Worm (Caenorhabditis elegans) whole organism, L4 larva: Measurements from ENCODE around the gene F09C8.1.

Experiments
- F37D6.2 ChIP-seq: sonication (generic microtip); optimal IDR thresholded peaks from 2 replicates; lab custom pipeline; 2016; ENCODE audit warnings: mild to moderate bottlenecking, missing genetic modification characterization, missing compliant biosample characterization
- F49E8.2 ChIP-seq: sonication (generic microtip); optimal IDR thresholded peaks from 2 replicates; lab custom pipeline; 2016; ENCODE audit warnings: missing compliant biosample characterization, mild to moderate bottlenecking, missing genetic modification characterization, borderline replicate concordance
- T20F7.1 ChIP-seq: fragments of 200-800 bp; sonication (Bioruptor generic); optimal IDR thresholded peaks from 2 replicates; lab custom pipeline; 2018; ENCODE audit warnings: mild to moderate bottlenecking, missing genetic modification characterization, missing compliant biosample characterization
- T26A8.4 ChIP-seq: fragments of 200-800 bp; sonication (Bioruptor generic); IDR thresholded peaks from 2 replicates; pipeline ENCODE4 v1.3.6; 2022; ENCODE audit warnings: missing genetic modification characterization, missing compliant biosample characterization
- aha-1 ChIP-seq: fragments of 150-350 bp; peaks from one replicate; lab custom pipeline; 2014; ENCODE audit warnings: missing biosample characterization, missing genetic modification characterization
- ama-1 ChIP-seq: fragments of 150-350 bp; optimal IDR thresholded peaks from 2 replicates; lab custom pipeline; 2014; ENCODE audit warnings: inconsistent platforms, mixed read lengths
- arid-1 ChIP-seq: fragments of 200-800 bp; sonication (Bioruptor generic); conservative IDR thresholded peaks from 2 replicates; pipeline ENCODE4 v1.3.6; 2022; ENCODE audit warnings: missing genetic modification reagents, missing genetic modification characterization, missing compliant biosample characterization
- ceh-28 ChIP-seq: fragments of 150-350 bp; optimal IDR thresholded peaks from 2 replicates; lab custom pipeline; 2014; ENCODE audit warnings: missing biosample characterization, missing genetic modification reagents, missing genetic modification characterization
- ceh-44 ChIP-seq: fragments of 200-800 bp; sonication (Bioruptor generic); IDR thresholded peaks from 2 replicates; pipeline ENCODE4 v1.3.6; 2022; ENCODE audit warnings: missing genetic modification reagents, missing genetic modification characterization, missing compliant biosample characterization
- ceh-82 ChIP-seq: sonication (generic microtip); optimal IDR thresholded peaks from 2 replicates; lab custom pipeline; 2017; ENCODE audit warnings: missing biosample characterization, missing genetic modification characterization
- daf-12 ChIP-seq: fragments of 150-350 bp; optimal IDR thresholded peaks from 2 replicates; lab custom pipeline; 2014; ENCODE audit warnings: missing biosample characterization, missing genetic modification reagents, missing genetic modification characterization
- daf-16 ChIP-seq, 3 experiments: sonication (generic microtip); optimal IDR thresholded peaks; 2 replicates each; lab custom pipeline; 2016 to 2017; ENCODE audit warnings: missing genetic modification characterization in 3 of 3, missing genetic modification reagents in 3 of 3, mild to moderate bottlenecking in 2 of 3, missing compliant biosample characterization in 2 of 3, missing biosample characterization in 1 of 3, moderate library complexity in 1 of 3
- daf-19 ChIP-seq: fragments of 200-800 bp; sonication (Bioruptor generic); conservative IDR thresholded peaks from 2 replicates; pipeline ENCODE4 v1.3.6; 2022; ENCODE audit warnings: missing genetic modification characterization, missing compliant biosample characterization
- dmd-6 ChIP-seq: fragments of 200-800 bp; sonication (Bioruptor generic); IDR thresholded peaks from 2 replicates; pipeline ENCODE4 v1.3.6; 2022; ENCODE audit warnings: missing genetic modification reagents, missing genetic modification characterization, missing compliant biosample characterization
- dmd-8 ChIP-seq: fragments of 200-800 bp; sonication (Bioruptor generic); IDR thresholded peaks from 2 replicates; pipeline ENCODE4 v1.3.6; 2022; ENCODE audit warnings: missing genetic modification characterization, missing compliant biosample characterization
- dpl-1 ChIP-seq: fragments of 150-350 bp; optimal IDR thresholded peaks from 2 replicates; lab custom pipeline; 2014; ENCODE audit warnings: missing biosample characterization, missing genetic modification reagents, missing genetic modification characterization
- dve-1 ChIP-seq: sonication (generic microtip); optimal IDR thresholded peaks from 2 replicates; lab custom pipeline; 2017; ENCODE audit warnings: antibody characterized with exemption, mild to moderate bottlenecking, missing genetic modification characterization, missing compliant biosample characterization; ENCODE audit not compliant: insufficient read depth
- egl-27 ChIP-seq: sonication (generic microtip); optimal IDR thresholded peaks from 3 replicates; lab custom pipeline; 2017; ENCODE audit warnings: missing biosample characterization, missing genetic modification reagents, missing genetic modification characterization
- egl-43 ChIP-seq: fragments of 200-800 bp; sonication (Bioruptor generic); IDR thresholded peaks from 2 replicates; pipeline ENCODE4 v1.3.6; 2022; ENCODE audit warnings: missing genetic modification reagents, missing genetic modification characterization, missing compliant biosample characterization
- hif-1 ChIP-seq, 2 experiments: sonication (generic microtip); optimal IDR thresholded peaks; 2 replicates each; lab custom pipeline; 2016 to 2017; ENCODE audit warnings: missing compliant biosample characterization in 2 of 2, missing genetic modification characterization in 2 of 2, missing genetic modification reagents in 2 of 2, missing genotype in 2 of 2, mild to moderate bottlenecking in 1 of 2
- hlh-11 ChIP-seq: fragments of 200-800 bp; sonication (Bioruptor generic); optimal IDR thresholded peaks from 2 replicates; lab custom pipeline; 2018; ENCODE audit warnings: mild to moderate bottlenecking, missing genetic modification characterization, missing compliant biosample characterization
- hmg-1.1 ChIP-seq: fragments of 200-800 bp; sonication (Bioruptor generic); IDR thresholded peaks from 2 replicates; pipeline ENCODE4 v1.3.6; 2022; ENCODE audit warnings: missing genetic modification reagents, missing genetic modification characterization, missing compliant biosample characterization
- lin-1 ChIP-seq: fragments of 200-800 bp; sonication (Bioruptor generic); IDR thresholded peaks from 2 replicates; pipeline ENCODE4 v1.3.6; 2022; ENCODE audit warnings: missing genetic modification reagents, missing genetic modification characterization, missing compliant biosample characterization
- lin-13 ChIP-seq: fragments of 150-350 bp; optimal IDR thresholded peaks from 2 replicates; lab custom pipeline; 2014; ENCODE audit warnings: missing biosample characterization, missing genetic modification reagents, missing genetic modification characterization
- lin-15B ChIP-seq: fragments of 150-350 bp; sonication (generic microtip); optimal IDR thresholded peaks from 3 replicates; lab custom pipeline; 2014; ENCODE audit warnings: missing biosample characterization, missing genetic modification characterization
- lin-38 ChIP-seq: fragments of 200-800 bp; sonication (Bioruptor generic); IDR thresholded peaks from 2 replicates; pipeline ENCODE4 v1.3.6; 2022; ENCODE audit warnings: missing genetic modification reagents, missing genetic modification characterization, missing compliant biosample characterization
- lsy-2 ChIP-seq, 2 experiments: fragments of 150-350 bp in 1 of 2; sonication (generic microtip) in 1 of 2; optimal IDR thresholded peaks; 2 replicates each; lab custom pipeline; 2014 to 2017; ENCODE audit warnings: missing biosample characterization in 2 of 2, missing genetic modification characterization in 2 of 2
- madf-9 ChIP-seq: fragments of 200-800 bp; sonication (Bioruptor generic); conservative IDR thresholded peaks from 2 replicates; pipeline ENCODE4 v1.3.6; 2022; ENCODE audit warnings: missing genetic modification reagents, missing genetic modification characterization, missing compliant biosample characterization
- mdl-1 ChIP-seq, 2 experiments: fragments of 150-350 bp in 1 of 2; sonication (generic microtip) in 1 of 2; optimal IDR thresholded peaks; 2 replicates each; lab custom pipeline; 2014 to 2017; ENCODE audit warnings: missing biosample characterization in 2 of 2, missing genetic modification characterization in 2 of 2
- mes-2 ChIP-seq: sonication (generic microtip); optimal IDR thresholded peaks from 2 replicates; lab custom pipeline; 2016; ENCODE audit warnings: missing genotype, mild to moderate bottlenecking, missing genetic modification characterization, missing compliant biosample characterization; ENCODE audit not compliant: poor library complexity, severe bottlenecking
- nhr-10 ChIP-seq: fragments of 150-350 bp; optimal IDR thresholded peaks from 2 replicates; lab custom pipeline; 2014; ENCODE audit warnings: missing biosample characterization, missing genetic modification characterization
- nhr-11 ChIP-seq: fragments of 150-350 bp; optimal IDR thresholded peaks from 2 replicates; lab custom pipeline; 2014; ENCODE audit warnings: missing biosample characterization, missing genetic modification characterization
- nhr-237 ChIP-seq: sonication (generic microtip); optimal IDR thresholded peaks from 2 replicates; lab custom pipeline; 2017; ENCODE audit warnings: missing biosample characterization, missing genetic modification characterization
- nhr-28 ChIP-seq: fragments of 150-350 bp; optimal IDR thresholded peaks from 2 replicates; lab custom pipeline; 2014; ENCODE audit warnings: missing biosample characterization, missing genetic modification characterization
- nhr-41 ChIP-seq: fragments of 200-800 bp; sonication (Bioruptor generic); IDR thresholded peaks from 2 replicates; pipeline ENCODE4 v1.3.6; 2022; ENCODE audit warnings: missing genetic modification reagents, missing genetic modification characterization, missing compliant biosample characterization
- nhr-42 ChIP-seq: fragments of 200-800 bp; sonication (Bioruptor generic); IDR thresholded peaks from 2 replicates; pipeline ENCODE4 v1.3.6; 2022; ENCODE audit warnings: missing genetic modification characterization, missing compliant biosample characterization
- nhr-76 ChIP-seq: fragments of 150-350 bp; optimal IDR thresholded peaks from 2 replicates; lab custom pipeline; 2014; ENCODE audit warnings: missing biosample characterization, missing genetic modification characterization
- php-3 ChIP-seq: fragments of 200-800 bp; sonication (Bioruptor generic); IDR thresholded peaks from 2 replicates; pipeline ENCODE4 v1.3.6; 2022; ENCODE audit warnings: missing genetic modification reagents, missing genetic modification characterization, missing compliant biosample characterization
- pqm-1 ChIP-seq: sonication (generic microtip); optimal IDR thresholded peaks from 2 replicates; lab custom pipeline; 2017; ENCODE audit warnings: missing biosample characterization, missing genetic modification characterization
- rbr-2 ChIP-seq: sonication (generic microtip); optimal IDR thresholded peaks from 2 replicates; lab custom pipeline; 2016; ENCODE audit warnings: missing genotype, missing genetic modification characterization, missing compliant biosample characterization
- set-16 ChIP-seq: fragments of 200-800 bp; sonication (Bioruptor generic); IDR thresholded peaks from 2 replicates; pipeline ENCODE4 v1.3.6; 2022; ENCODE audit warnings: missing genetic modification reagents, missing genetic modification characterization, missing compliant biosample characterization
- skn-1 ChIP-seq: fragments of 150-350 bp; optimal IDR thresholded peaks from 2 replicates; lab custom pipeline; 2014; ENCODE audit warnings: missing biosample characterization, missing genetic modification characterization
- snpc-4 ChIP-seq: fragments of 150-350 bp; optimal IDR thresholded peaks from 2 replicates; lab custom pipeline; 2014; ENCODE audit warnings: missing biosample characterization, missing genetic modification characterization
- spr-1 ChIP-seq: sonication (generic microtip); optimal IDR thresholded peaks from 2 replicates; lab custom pipeline; 2016; ENCODE audit warnings: mild to moderate bottlenecking, missing genetic modification characterization, missing compliant biosample characterization
- tag-97 ChIP-seq: fragments of 200-800 bp; sonication (Bioruptor generic); IDR thresholded peaks from 2 replicates; pipeline ENCODE4 v1.3.6; 2022; ENCODE audit warnings: missing genetic modification characterization, missing compliant biosample characterization
- unc-39 ChIP-seq: sonication (generic microtip); optimal IDR thresholded peaks from 2 replicates; lab custom pipeline; 2017; ENCODE audit warnings: missing biosample characterization, missing genetic modification characterization

Gene F09C8.1

DNA sequence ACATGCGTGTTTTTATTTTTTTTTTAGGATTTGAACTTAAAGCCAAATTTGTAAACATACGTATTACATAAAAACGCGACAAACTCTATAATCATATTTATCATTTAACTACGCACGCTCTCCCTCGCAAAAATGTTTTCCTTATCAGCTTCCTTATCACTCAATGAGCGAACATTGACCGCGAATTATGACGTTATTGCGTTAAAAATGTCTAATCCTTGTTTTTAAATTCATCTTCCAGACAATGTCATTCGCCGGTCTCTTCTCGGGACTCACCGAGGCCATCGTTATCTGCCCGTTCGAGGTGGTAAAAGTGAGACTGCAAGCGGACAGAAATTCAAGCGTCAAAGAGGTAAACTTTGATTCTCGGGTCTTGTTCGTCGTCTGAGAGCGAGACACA lies 29.2 kb upstream of the F09C8.1 start (continued):
- no peak for TF ChIP-seq nhr-11 (tag; lab: Kevin White, UChicago)
- TF ChIP-seq pqm-1, result peak; percentile 94
- TF ChIP-seq unc-39 (tag; lab: Kevin White, UChicago), result no peak
- peak; percentile 5 to 50 for TF ChIP-seq lsy-2 (tag; optimal IDR thresholded peaks at IDR 0.05; lab: Kevin White, UChicago)
- peak in 1 of 2 experiments; percentile 74 for TF ChIP-seq hif-1 (tag; optimal IDR thresholded peaks at IDR 0.05; lab: Kevin White, UChicago)
- no peak for TF ChIP-seq tag-97 (GFP tag; lab: Robert Waterston, UW)
- 0 out of 2 replicates have a peak, but pooled peaks have one; percentile 28 for TF ChIP-seq nhr-42 (GFP tag; lab: Robert Waterston, UW)
- no peak for TF ChIP-seq nhr-41 (GFP tag; lab: Robert Waterston, UW)
- TF ChIP-seq nhr-28 (tag; lab: Kevin White, UChicago), result peak; percentile 90
- TF ChIP-seq dpl-1 (GFP tag; lab: Kevin White, UChicago), result no peak

DNA sequence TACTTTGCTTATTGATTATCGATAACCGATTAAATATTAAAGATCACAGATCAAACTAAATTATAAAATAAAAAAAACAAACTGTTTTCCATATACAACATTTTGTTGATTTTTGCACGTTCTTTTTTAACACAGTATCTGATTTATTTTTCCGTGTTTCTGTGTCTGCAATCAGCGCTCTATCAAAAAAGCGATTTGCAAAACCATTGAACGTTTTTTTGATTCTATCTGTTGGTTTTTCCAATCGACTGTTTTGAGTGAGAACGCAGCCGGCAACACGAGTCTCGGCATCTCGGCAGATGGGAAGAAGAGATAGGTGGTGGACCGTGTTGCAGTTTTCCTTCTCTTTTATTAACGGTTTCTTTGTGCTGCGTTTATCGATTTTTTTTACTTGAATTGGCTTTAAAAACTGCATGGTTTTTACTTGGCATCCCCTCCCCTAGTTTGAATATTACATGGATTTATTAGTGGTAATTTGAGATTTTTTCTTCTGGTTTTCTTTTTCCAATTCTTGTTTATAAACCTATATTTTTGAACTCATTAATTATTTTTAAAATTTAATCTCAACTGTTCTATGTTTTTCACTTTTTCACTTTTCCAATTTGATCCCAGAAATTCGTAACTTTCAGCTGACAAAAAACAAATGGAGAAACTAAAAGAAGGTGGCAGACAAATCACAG lies 26.0 kb upstream of the F09C8.1 start, which contains the start of gene slc-25A21:
Gene slc-25A21, plus strand, starts transcription at position 630 of the 680 bp plus-strand sequence.
- TF ChIP-seq daf-16 (GFP tag; optimal IDR thresholded peaks at IDR 0.05; lab: Kevin White, UChicago) (no peak), daf-16 (tag; optimal IDR thresholded peaks at IDR 0.05; lab: Kevin White, UChicago) (peak; percentile 22), ceh-82 (tag; lab: Kevin White, UChicago) (no peak), daf-19 (GFP tag; lab: Robert Waterston, UW) (no peak), madf-9 (GFP tag; lab: Robert Waterston, UW) (no peak), dmd-6 (peak; percentile 9; the same call in 1 of the 2 replicates), snpc-4 (tag; lab: Kevin White, UChicago) (no peak), nhr-237 (tag; lab: Kevin White, UChicago) (no peak), hif-1 (tag; optimal IDR thresholded peaks at IDR 0.05; lab: Kevin White, UChicago) (no peak), php-3 (GFP tag; lab: Robert Waterston, UW) (no peak), dmd-8 (no peak), egl-43 (GFP tag; lab: Robert Waterston, UW) (no peak), nhr-28 (tag; lab: Kevin White, UChicago) (peak; percentile 14), nhr-10 (no peak), nhr-76 (tag; lab: Kevin White, UChicago) (no peak), ceh-28 (tag; lab: Kevin White, UChicago) (no peak), set-16 (no peak), lin-38 (no peak), spr-1 (no peak), nhr-42 (GFP tag; lab: Robert Waterston, UW) (no peak), lin-1 (GFP tag; lab: Robert Waterston, UW) (no peak), lin-13 (GFP tag; lab: Kevin White, UChicago) (no peak), arid-1 (GFP tag; lab: Robert Waterston, UW) (no peak), rbr-2 (tag; lab: Kevin White, UChicago) (no peak), mdl-1 (tag; optimal IDR thresholded peaks at IDR 0.05; lab: Kevin White, UChicago) (peak in 1 of 2 experiments; percentile 30), dve-1 (tag; lab: Kevin White, UChicago) (no peak)

DNA sequence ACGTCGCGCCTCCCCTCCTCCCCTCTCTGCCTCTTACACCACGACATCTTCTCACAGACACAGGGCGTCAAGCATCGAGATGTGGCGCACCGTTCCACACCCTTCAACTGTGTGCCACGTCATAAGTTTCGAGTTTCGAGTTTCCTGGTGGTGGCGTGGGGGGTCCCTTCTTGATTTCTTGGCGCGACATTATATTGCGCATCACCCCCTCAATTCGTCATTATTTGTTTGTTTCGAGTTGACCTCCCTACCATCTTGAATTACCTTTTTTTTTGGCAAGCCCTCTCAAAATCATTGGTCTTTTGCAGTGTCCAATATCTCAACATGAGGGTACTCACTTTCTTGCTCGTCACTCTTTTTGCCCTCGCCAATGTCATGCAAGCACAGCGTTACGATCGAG lies 20.7 kb upstream of the F09C8.1 start, which contains the start of gene nlp-67:
Gene nlp-67, plus strand, starts transcription at position 301 of the 400 bp plus-strand sequence.
- TF ChIP-seq php-3 (GFP tag; lab: Robert Waterston, UW) (0 out of 2 replicates have a peak, but pooled peaks have one; percentile 16), F37D6.2 (tag; lab: Kevin White, UChicago) (no peak), lin-13 (GFP tag; lab: Kevin White, UChicago) (no peak), madf-9 (GFP tag; lab: Robert Waterston, UW) (no peak), lin-15B (tag; lab: Kevin White, UChicago) (no peak), hif-1 (tag; optimal IDR thresholded peaks at IDR 0.05; lab: Kevin White, UChicago) (no peak), T20F7.1 (GFP tag; lab: Kevin White, UChicago) (no peak), F49E8.2 (tag; lab: Kevin White, UChicago) (no peak), aha-1 (tag; lab: Kevin White, UChicago) (peak; percentile 2), egl-27 (tag; lab: Kevin White, UChicago) (no peak), ama-1 (no peak), hlh-11 (no peak), pqm-1 (no peak), T26A8.4 (no peak), daf-12 (tag; lab: Kevin White, UChicago) (no peak), mes-2 (no peak), set-16 (no peak), skn-1 (tag; lab: Kevin White, UChicago) (no peak), hmg-1.1 (GFP tag; lab: Robert Waterston, UW) (no peak), egl-43 (GFP tag; lab: Robert Waterston, UW) (0 out of 2 replicates have a peak, but pooled peaks have one; percentile 40), ceh-44 (no peak), lin-1 (GFP tag; lab: Robert Waterston, UW) (no peak), rbr-2 (tag; lab: Kevin White, UChicago) (no peak), nhr-237 (tag; lab: Kevin White, UChicago) (no peak)
